Worm (Caenorhabditis elegans) whole organism, mixed stage, embryonic: Measurements from ENCODE around the gene F46G11.4.
A peak's percentile ranks its signal among the peaks of the same experiment; 100 is the strongest.

Experiments used
- M03D4.4 ChIP-seq: sonication (generic microtip); optimal IDR thresholded peaks from 2 replicates; lab custom pipeline; 2017; ENCODE audit warnings: mild to moderate bottlenecking, missing genetic modification characterization, missing compliant biosample characterization
- blmp-1 ChIP-seq: fragments of 150-350 bp; optimal IDR thresholded peaks from 2 replicates; lab custom pipeline; 2014; ENCODE audit warnings: missing biosample characterization, missing genetic modification characterization
- ceh-39 ChIP-seq: fragments of 150-350 bp; optimal IDR thresholded peaks from 2 replicates; lab custom pipeline; 2014; ENCODE audit warnings: missing biosample characterization, missing genetic modification characterization
- ceh-43 ChIP-seq: fragments of 200-800 bp; sonication (Bioruptor generic); optimal IDR thresholded peaks from 2 replicates; lab custom pipeline; 2018; ENCODE audit warnings: mild to moderate bottlenecking, missing genetic modification characterization, moderate library complexity, missing compliant biosample characterization
- ceh-83 ChIP-seq: fragments of 200-800 bp; sonication (Bioruptor generic); optimal IDR thresholded peaks from 2 replicates; lab custom pipeline; 2018; ENCODE audit warnings: mild to moderate bottlenecking, missing genetic modification characterization, missing compliant biosample characterization
- ces-1 ChIP-seq: fragments of 150-350 bp; optimal IDR thresholded peaks from 2 replicates; lab custom pipeline; 2014; ENCODE audit warnings: missing biosample characterization, missing genetic modification reagents, missing genetic modification characterization
- cnd-1 ChIP-seq: fragments of 200-800 bp; sonication (Bioruptor generic); optimal IDR thresholded peaks from 2 replicates; lab custom pipeline; 2018; ENCODE audit warnings: mild to moderate bottlenecking, missing genetic modification characterization, missing compliant biosample characterization
- drap-1 ChIP-seq: fragments of 200-800 bp; sonication (Bioruptor generic); optimal IDR thresholded peaks from 3 replicates; lab custom pipeline; 2018; ENCODE audit warnings: mild to moderate bottlenecking, missing genetic modification characterization, missing compliant biosample characterization
- elt-1 ChIP-seq: sonication (generic microtip); optimal IDR thresholded peaks from 2 replicates; lab custom pipeline; 2017; ENCODE audit warnings: missing genetic modification characterization, mild to moderate bottlenecking, missing compliant biosample characterization, antibody characterized with exemption, moderate library complexity, borderline replicate concordance; ENCODE audit not compliant: insufficient read depth
- flh-1 ChIP-seq: fragments of 200-800 bp; sonication (Bioruptor generic); optimal IDR thresholded peaks from 2 replicates; lab custom pipeline; 2018; ENCODE audit warnings: mild to moderate bottlenecking, missing genetic modification characterization, moderate library complexity, missing compliant biosample characterization
- ham-2 ChIP-seq: fragments of 200-800 bp; sonication (Bioruptor generic); optimal IDR thresholded peaks from 2 replicates; lab custom pipeline; 2018; ENCODE audit warnings: mild to moderate bottlenecking, missing genetic modification characterization, missing compliant biosample characterization
- hlh-1 ChIP-seq: fragments of 150-350 bp; optimal IDR thresholded peaks from 2 replicates; lab custom pipeline; 2014; ENCODE audit warnings: missing biosample characterization, missing genetic modification reagents, missing genetic modification characterization
- lin-13 ChIP-seq: fragments of 150-350 bp; optimal IDR thresholded peaks from 2 replicates; lab custom pipeline; 2014; ENCODE audit warnings: missing biosample characterization, missing genetic modification characterization
- lin-32 ChIP-seq: fragments of 200-800 bp; sonication (Bioruptor generic); optimal IDR thresholded peaks from 2 replicates; lab custom pipeline; 2018; ENCODE audit warnings: mild to moderate bottlenecking, missing genetic modification characterization, missing compliant biosample characterization
- lsy-2 ChIP-seq: fragments of 150-350 bp; optimal IDR thresholded peaks from 2 replicates; lab custom pipeline; 2014; ENCODE audit warnings: missing biosample characterization, missing genetic modification characterization
- mab-5 ChIP-seq: fragments of 150-350 bp; optimal IDR thresholded peaks from 2 replicates; lab custom pipeline; 2014; ENCODE audit warnings: missing biosample characterization, missing genetic modification characterization
- mep-1 ChIP-seq: fragments of 150-350 bp; optimal IDR thresholded peaks from 2 replicates; lab custom pipeline; 2017; ENCODE audit warnings: missing biosample characterization, missing genetic modification reagents, missing genetic modification characterization, inconsistent platforms
- mls-2 ChIP-seq: sonication (generic microtip); optimal IDR thresholded peaks from 2 replicates; lab custom pipeline; 2016; ENCODE audit warnings: mild to moderate bottlenecking, missing genetic modification characterization, moderate library complexity, missing compliant biosample characterization
- nhr-237 ChIP-seq: fragments of 150-350 bp; optimal IDR thresholded peaks from 2 replicates; lab custom pipeline; 2014; ENCODE audit warnings: missing biosample characterization, missing genetic modification characterization
- nhr-28 ChIP-seq: fragments of 150-350 bp; optimal IDR thresholded peaks from 2 replicates; lab custom pipeline; 2014; ENCODE audit warnings: missing biosample characterization, missing genetic modification characterization
- nhr-76 ChIP-seq: sonication (generic microtip); optimal IDR thresholded peaks from 2 replicates; lab custom pipeline; 2017; ENCODE audit warnings: missing biosample characterization, missing genetic modification characterization
- pha-4 ChIP-seq: fragments of 150-350 bp; optimal IDR thresholded peaks from 2 replicates; lab custom pipeline; 2018; ENCODE audit warnings: missing biosample characterization, missing genetic modification reagents, missing genetic modification characterization
- snpc-4 ChIP-seq: fragments of 150-350 bp; optimal IDR thresholded peaks from 2 replicates; lab custom pipeline; 2014; ENCODE audit warnings: missing biosample characterization, missing genetic modification characterization
- sptf-1 ChIP-seq: sonication (generic microtip); optimal IDR thresholded peaks from 2 replicates; lab custom pipeline; 2017; ENCODE audit warnings: mild to moderate bottlenecking, missing genetic modification characterization, moderate library complexity, missing compliant biosample characterization
- tbx-8 ChIP-seq: fragments of 200-800 bp; sonication (Bioruptor generic); optimal IDR thresholded peaks from 2 replicates; lab custom pipeline; 2018; ENCODE audit warnings: mild to moderate bottlenecking, missing genetic modification characterization, moderate library complexity, missing compliant biosample characterization
- unc-120 ChIP-seq: sonication (generic microtip); optimal IDR thresholded peaks from 2 replicates; lab custom pipeline; 2017; ENCODE audit warnings: missing genetic modification characterization, missing compliant biosample characterization; ENCODE audit not compliant: poor library complexity, severe bottlenecking
- unc-39 ChIP-seq: fragments of 150-350 bp; optimal IDR thresholded peaks from 2 replicates; lab custom pipeline; 2014; ENCODE audit warnings: missing biosample characterization, missing genetic modification characterization
- unc-62 ChIP-seq: fragments of 150-350 bp; optimal IDR thresholded peaks from 2 replicates; lab custom pipeline; 2014; ENCODE audit warnings: missing biosample characterization, missing genetic modification reagents, missing genetic modification characterization
- zip-8 ChIP-seq: fragments of 150-350 bp; optimal IDR thresholded peaks from 2 replicates; lab custom pipeline; 2014; ENCODE audit warnings: missing biosample characterization, missing genetic modification characterization
- ztf-11 ChIP-seq: fragments of 150-350 bp; optimal IDR thresholded peaks from 2 replicates; lab custom pipeline; 2014; ENCODE audit warnings: missing biosample characterization, missing genetic modification characterization

F46G11.4 gene

DNA sequence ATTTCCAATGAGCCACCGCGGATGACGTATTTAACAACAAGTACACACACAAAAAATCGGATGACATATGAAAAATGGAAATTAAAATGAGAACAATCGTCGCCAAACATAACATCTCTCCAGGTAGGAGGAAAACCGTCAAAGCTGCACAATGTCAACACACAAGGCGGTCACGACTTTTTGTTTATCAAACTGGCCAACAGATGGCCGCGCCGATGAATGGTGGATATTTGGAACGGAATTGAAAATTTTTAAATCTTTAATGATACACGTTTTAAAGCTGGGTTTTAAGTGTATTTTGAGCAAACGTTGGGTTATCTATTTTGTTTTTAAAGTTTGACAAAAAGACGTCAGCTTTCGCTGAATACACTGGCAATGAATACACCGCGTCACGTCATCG, 17.3 kb downstream of the F46G11.4 start:
- TF ChIP-seq unc-39 (no peak), nhr-28 (tag; lab: Kevin White, UChicago) (no peak), pha-4 (tag; lab: Kevin White, UChicago) (peak; percentile 85), ham-2 (GFP tag; lab: Kevin White, UChicago) (peak; percentile 3)

DNA sequence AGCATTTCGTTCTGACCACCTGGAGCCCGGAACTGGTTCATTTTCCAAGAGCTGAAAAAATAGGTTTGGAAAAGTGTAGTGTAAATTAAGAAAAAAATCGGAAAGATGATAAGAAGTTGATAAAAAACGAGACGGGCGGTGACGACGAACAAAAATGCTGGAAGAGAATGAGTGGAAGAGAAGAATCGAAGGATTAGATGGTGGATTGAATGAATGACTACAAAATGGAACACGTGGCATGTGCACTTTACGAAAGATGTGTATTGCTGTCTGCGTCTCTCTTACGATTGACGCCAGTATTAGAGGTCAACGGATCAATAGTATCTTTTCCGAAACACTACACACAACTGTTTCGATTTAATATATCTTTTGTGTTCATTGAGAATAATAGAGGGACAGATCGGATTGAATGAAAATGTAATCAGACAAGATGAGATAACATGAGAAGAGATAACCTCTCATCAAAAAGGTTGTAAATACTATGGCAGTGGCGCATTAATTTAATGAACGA, 17.9 kb downstream of the F46G11.4 start, which contains the start of gene sft-4:
Gene sft-4 (minus strand): TSS at position 51 of the 511 bp plus-strand sequence.
- TF ChIP-seq zip-8 (tag; lab: Kevin White, UChicago) (no peak), unc-120 (tag; lab: Kevin White, UChicago) (peak; percentile 47), blmp-1 (tag; lab: Kevin White, UChicago) (no peak), sptf-1 (no peak), nhr-237 (tag; lab: Kevin White, UChicago) (no peak), mab-5 (tag; lab: Kevin White, UChicago) (no peak), ceh-83 (no peak), M03D4.4 (tag; lab: Kevin White, UChicago) (no peak), mls-2 (no peak), lin-13 (no peak), snpc-4 (tag; lab: Kevin White, UChicago) (no peak), cnd-1 (tag; lab: Kevin White, UChicago) (no peak), elt-1 (tag; lab: Kevin White, UChicago) (peak; percentile 56), lsy-2 (tag; lab: Kevin White, UChicago) (no peak), ham-2 (GFP tag; lab: Kevin White, UChicago) (no peak), ztf-11 (tag; lab: Kevin White, UChicago) (no peak), unc-62 (GFP tag; lab: Kevin White, UChicago) (peak; percentile 71), ceh-43 (GFP tag; lab: Kevin White, UChicago) (no peak), pha-4 (tag; lab: Kevin White, UChicago) (no peak), unc-39 (no peak), hlh-1 (tag; lab: Kevin White, UChicago) (peak; percentile 80)

DNA sequence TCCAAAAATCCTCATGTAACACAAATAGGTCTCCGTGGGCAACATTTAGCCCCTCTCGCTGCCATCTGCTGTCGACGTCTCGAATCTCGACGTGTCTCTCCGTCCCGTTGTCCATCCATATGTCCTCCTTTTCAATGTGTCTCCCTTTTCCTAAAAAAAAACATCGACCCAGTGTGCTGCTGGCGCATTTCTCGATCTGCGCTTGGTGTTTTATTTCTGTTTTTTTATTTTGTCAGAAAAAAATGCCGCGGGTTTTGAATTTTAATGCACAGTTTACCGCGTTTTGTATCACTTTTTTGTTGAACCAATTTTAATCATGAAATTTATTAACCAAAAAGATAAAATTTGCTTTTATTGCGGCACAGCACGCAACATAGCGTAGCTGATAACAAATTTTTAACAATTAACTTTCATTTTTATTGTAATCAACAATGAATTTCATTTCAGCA, 22.8 kb downstream of the F46G11.4 start:
- TF ChIP-seq ham-2 (GFP tag; lab: Kevin White, UChicago) (no peak), sptf-1 (peak; percentile 22), pha-4 (tag; lab: Kevin White, UChicago) (no peak), lin-32 (GFP tag; lab: Kevin White, UChicago) (peak; percentile 54), mls-2 (peak; percentile 43), ceh-39 (tag; lab: Kevin White, UChicago) (peak; percentile 31), hlh-1 (tag; lab: Kevin White, UChicago) (peak; percentile 48), ces-1 (GFP tag; lab: Kevin White, UChicago) (peak; percentile 38), drap-1 (GFP tag; lab: Kevin White, UChicago) (no peak), mep-1 (peak; percentile 44), lsy-2 (tag; lab: Kevin White, UChicago) (peak; percentile 9), flh-1 (GFP tag; lab: Kevin White, UChicago) (no peak), cnd-1 (tag; lab: Kevin White, UChicago) (peak; percentile 78), unc-62 (GFP tag; lab: Kevin White, UChicago) (peak; percentile 51)

DNA sequence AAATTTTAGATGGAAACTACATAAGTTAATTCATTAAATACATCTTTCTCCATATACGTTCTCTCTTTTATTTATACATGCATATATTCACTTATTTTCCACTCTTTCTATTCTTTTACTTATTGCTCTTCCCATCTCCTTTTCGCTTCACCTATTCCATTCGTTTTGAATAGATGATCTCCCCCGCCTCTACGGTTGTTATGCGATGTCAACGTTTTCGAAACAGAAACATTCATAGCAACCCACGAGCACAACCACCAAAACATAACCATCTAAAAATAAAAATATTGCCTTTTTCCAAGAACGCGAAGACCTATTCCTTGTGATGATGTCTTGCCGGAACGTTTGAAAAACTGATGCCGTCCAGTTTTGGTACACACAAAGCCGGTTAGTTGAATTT, 25.1 kb downstream of the F46G11.4 start, which contains the start of gene sym-3:
Gene sym-3 (plus strand): TSS at position 301 of the 400 bp plus-strand sequence.
- TF ChIP-seq pha-4 (tag; lab: Kevin White, UChicago): no peak
- TF ChIP-seq ztf-11 (tag; lab: Kevin White, UChicago): no peak
- TF ChIP-seq unc-39: no peak
- no peak for TF ChIP-seq flh-1 (GFP tag; lab: Kevin White, UChicago)
- TF ChIP-seq nhr-28 (tag; lab: Kevin White, UChicago): no peak
- no peak for TF ChIP-seq unc-62 (GFP tag; lab: Kevin White, UChicago)
- TF ChIP-seq mab-5 (tag; lab: Kevin White, UChicago): no peak
- no peak for TF ChIP-seq nhr-76 (tag; lab: Kevin White, UChicago)
- no peak for TF ChIP-seq ceh-43 (GFP tag; lab: Kevin White, UChicago)
- no peak for TF ChIP-seq tbx-8 (GFP tag; lab: Kevin White, UChicago)
- no peak for TF ChIP-seq ham-2 (GFP tag; lab: Kevin White, UChicago)
- TF ChIP-seq zip-8 (tag; lab: Kevin White, UChicago): no peak
- TF ChIP-seq blmp-1 (tag; lab: Kevin White, UChicago): no peak
- TF ChIP-seq mep-1: no peak
- TF ChIP-seq lin-32 (GFP tag; lab: Kevin White, UChicago): no peak
